Fruit fly (Drosophila melanogaster) whole organism, wandering third instar larva: Measurements from ENCODE around the gene mask.
A peak's percentile ranks its signal among the peaks of the same experiment; 100 is the strongest.

Experiments
- Abd-B ChIP-seq: fragments of >200 bp; optimal IDR thresholded peaks from 2 replicates; lab custom pipeline; 2017; ENCODE audit warnings: missing biosample characterization, missing genetic modification characterization
- CG32264 ChIP-seq: fragments of 200-800 bp; sonication (Bioruptor generic); optimal IDR thresholded peaks from 2 replicates; lab custom pipeline; 2016; ENCODE audit warnings: missing biosample characterization, missing genetic modification characterization
- CG9705 ChIP-seq: fragments of 200-800 bp; sonication (Bioruptor generic); optimal IDR thresholded peaks from 2 replicates; lab custom pipeline; 2018; ENCODE audit warnings: missing biosample characterization, mild to moderate bottlenecking, missing genetic modification characterization
- CrebA ChIP-seq: fragments of 200-800 bp; sonication (Bioruptor generic); optimal IDR thresholded peaks from 2 replicates; lab custom pipeline; 2016; ENCODE audit warnings: missing biosample characterization, mild to moderate bottlenecking, missing genetic modification characterization, borderline replicate concordance
- Dfd ChIP-seq: fragments of >200 bp; optimal IDR thresholded peaks from 2 replicates; lab custom pipeline; 2017; ENCODE audit warnings: missing biosample characterization, missing genetic modification characterization
- Dif ChIP-seq: fragments of 200-275, 200-300 bp; sonication (Bioruptor generic); optimal IDR thresholded peaks from 2 replicates; lab custom pipeline; 2018; ENCODE audit warnings: missing biosample characterization, missing genetic modification characterization; ENCODE audit not compliant: partially characterized antibody
- GATAd ChIP-seq: sonication (Bioruptor generic); optimal IDR thresholded peaks from 2 replicates; lab custom pipeline; 2016; ENCODE audit warnings: missing biosample characterization, missing genetic modification characterization
- HLH106 ChIP-seq: fragments of 200-800 bp; optimal IDR thresholded peaks from 3 replicates; lab custom pipeline; 2019; ENCODE audit warnings: missing biosample characterization, mild to moderate bottlenecking, missing genetic modification characterization, moderate library complexity
- Hnf4 ChIP-seq: fragments of 200-800 bp; sonication (Bioruptor generic); optimal IDR thresholded peaks from 2 replicates; lab custom pipeline; 2016; ENCODE audit warnings: missing biosample characterization, mild to moderate bottlenecking, missing genetic modification characterization
- Hr78 ChIP-seq: fragments of >200 bp; optimal IDR thresholded peaks from 2 replicates; lab custom pipeline; 2017; ENCODE audit warnings: missing biosample characterization, missing genetic modification characterization
- Hr83 ChIP-seq: fragments of 200-300 bp; sonication (Bioruptor generic); optimal IDR thresholded peaks from 2 replicates; lab custom pipeline; 2016; ENCODE audit warnings: missing biosample characterization, mild to moderate bottlenecking, missing genetic modification characterization, moderate library complexity; ENCODE audit not compliant: poor library complexity, severe bottlenecking
- Jra ChIP-seq: sonication (Bioruptor generic); optimal IDR thresholded peaks from 2 replicates; lab custom pipeline; 2016; ENCODE audit warnings: missing biosample characterization, missing genetic modification characterization
- Mio ChIP-seq: sonication (Bioruptor generic); optimal IDR thresholded peaks from 2 replicates; lab custom pipeline; 2016; ENCODE audit warnings: missing biosample characterization, missing genetic modification characterization
- Myc ChIP-seq: fragments of >200 bp; optimal IDR thresholded peaks from 2 replicates; lab custom pipeline; 2017
- N ChIP-seq: fragments of >200 bp; optimal IDR thresholded peaks from 2 replicates; lab custom pipeline; 2018; ENCODE audit warnings: missing biosample characterization, missing external identifiers, missing genetic modification characterization
- OdsH ChIP-seq: fragments of 200-800 bp; sonication (Bioruptor generic); optimal IDR thresholded peaks from 2 replicates; lab custom pipeline; 2016; ENCODE audit warnings: missing biosample characterization, mild to moderate bottlenecking, missing genetic modification characterization
- Rel ChIP-seq, 2 experiments: fragments of 200-800 bp; sonication (Bioruptor generic) in 1 of 2; optimal IDR thresholded peaks; 2 replicates in 1 of 2; 3 replicates in 1 of 2; lab custom pipeline; 2016 to 2019; ENCODE audit warnings: mild to moderate bottlenecking in 2 of 2, missing biosample characterization in 2 of 2, missing genetic modification characterization in 2 of 2, moderate library complexity in 1 of 2
- Sp1 ChIP-seq: fragments of 200-800 bp; sonication (Bioruptor generic); optimal IDR thresholded peaks from 3 replicates; lab custom pipeline; 2019; ENCODE audit warnings: missing biosample characterization, mild to moderate bottlenecking, missing genetic modification characterization, moderate library complexity
- Vsx2 ChIP-seq: fragments of 200-300, 225-300 bp; sonication (Bioruptor generic); optimal IDR thresholded peaks from 2 replicates; lab custom pipeline; 2018; ENCODE audit warnings: missing biosample characterization, missing genetic modification characterization; ENCODE audit not compliant: partially characterized antibody
- br ChIP-seq: fragments of 200-800 bp; sonication (Bioruptor generic); optimal IDR thresholded peaks from 2 replicates; lab custom pipeline; 2016; ENCODE audit warnings: missing biosample characterization, missing genetic modification characterization
- brk ChIP-seq: fragments of 200-800 bp; sonication (Bioruptor generic); optimal IDR thresholded peaks from 2 replicates; lab custom pipeline; 2016; ENCODE audit warnings: missing biosample characterization, mild to moderate bottlenecking, missing genetic modification characterization
- dl ChIP-seq, 2 experiments: fragments of 175-275, 200-275 bp in 1 of 2; fragments of 200-275 bp in 1 of 2; sonication (Bioruptor generic); optimal IDR thresholded peaks; lab custom pipeline; 2018; ENCODE audit warnings: mild to moderate bottlenecking in 2 of 2, missing biosample characterization in 2 of 2, missing genetic modification characterization in 2 of 2, moderate library complexity in 2 of 2; ENCODE audit not compliant: partially characterized antibody in 2 of 2, insufficient read depth in 1 of 2
- dmrt93B ChIP-seq: fragments of 200-800 bp; sonication (Bioruptor generic); optimal IDR thresholded peaks from 2 replicates; lab custom pipeline; 2018; ENCODE audit warnings: missing biosample characterization, mild to moderate bottlenecking, missing genetic modification characterization
- dsf ChIP-seq: sonication (Bioruptor generic); optimal IDR thresholded peaks from 2 replicates; lab custom pipeline; 2016; ENCODE audit warnings: missing biosample characterization, missing genetic modification characterization, borderline replicate concordance
- ey ChIP-seq: fragments of 200-800 bp; sonication (Bioruptor generic); optimal IDR thresholded peaks from 2 replicates; lab custom pipeline; 2016; ENCODE audit warnings: missing biosample characterization, missing genetic modification characterization
- foxo ChIP-seq, 2 experiments: fragments of 200-800 bp; sonication (Bioruptor generic); optimal IDR thresholded peaks; 2 replicates in 1 of 2; 3 replicates in 1 of 2; lab custom pipeline; 2016 to 2017; ENCODE audit warnings: missing biosample characterization in 2 of 2, missing genetic modification characterization in 2 of 2
- fru ChIP-seq: fragments of 200-800 bp; sonication (Bioruptor generic); optimal IDR thresholded peaks from 3 replicates; lab custom pipeline; 2016; ENCODE audit warnings: missing biosample characterization, mild to moderate bottlenecking, missing genetic modification characterization
- h ChIP-seq: fragments of 200-800 bp; sonication (Bioruptor generic); optimal IDR thresholded peaks from 3 replicates; lab custom pipeline; 2016; ENCODE audit warnings: missing biosample characterization, mild to moderate bottlenecking, missing genetic modification characterization
- jim ChIP-seq: fragments of 175-275, 200-325 bp; sonication (Bioruptor generic); optimal IDR thresholded peaks from 2 replicates; lab custom pipeline; 2016; ENCODE audit warnings: missing biosample characterization, mild to moderate bottlenecking, missing genetic modification characterization
- lola ChIP-seq: fragments of >200 bp; optimal IDR thresholded peaks from 2 replicates; lab custom pipeline; 2017; ENCODE audit warnings: missing biosample characterization, missing genetic modification characterization
- pan ChIP-seq: fragments of >200 bp; optimal IDR thresholded peaks from 2 replicates; lab custom pipeline; 2017
- psq ChIP-seq: fragments of 200-800 bp; sonication (Bioruptor generic); optimal IDR thresholded peaks from 3 replicates; lab custom pipeline; 2017; ENCODE audit warnings: missing biosample characterization, mild to moderate bottlenecking, missing genetic modification characterization, moderate library complexity
- rgr ChIP-seq: fragments of 200-800 bp; sonication (Bioruptor generic); optimal IDR thresholded peaks from 3 replicates; lab custom pipeline; 2016; ENCODE audit warnings: missing biosample characterization, mild to moderate bottlenecking, missing genetic modification characterization
- sage ChIP-seq: fragments of 200-800 bp; sonication (Bioruptor generic); optimal IDR thresholded peaks from 2 replicates; lab custom pipeline; 2016; ENCODE audit warnings: missing biosample characterization, mild to moderate bottlenecking, missing genetic modification characterization
- sv ChIP-seq: fragments of 200-800 bp; sonication (Bioruptor generic); optimal IDR thresholded peaks from 3 replicates; lab custom pipeline; 2016; ENCODE audit warnings: missing biosample characterization, missing genetic modification characterization
- tai ChIP-seq: sonication (Bioruptor generic); optimal IDR thresholded peaks from 2 replicates; lab custom pipeline; 2016; ENCODE audit warnings: missing biosample characterization, missing genetic modification characterization
- usp ChIP-seq: fragments of >200 bp; optimal IDR thresholded peaks from 2 replicates; lab custom pipeline; 2017; ENCODE audit warnings: missing biosample characterization, missing genetic modification characterization
- woc ChIP-seq: sonication (Bioruptor generic); optimal IDR thresholded peaks from 2 replicates; lab custom pipeline; 2016; ENCODE audit warnings: missing biosample characterization, mild to moderate bottlenecking, missing genetic modification characterization

mask gene

dm6 chr3R:24226744-24227143 is 3.6 kb upstream of the mask start, which contains the start of the genes Spps and CG13609:
TSS of gene Spps (minus strand) at chr3R:24226934.
TSS of gene CG13609 (plus strand) at chr3R:24227023.
- TF ChIP-seq woc (GFP tag; lab: Kevin White, UChicago), result no peak
- peak; percentile 11 for TF ChIP-seq psq (GFP tag; lab: Kevin White, UChicago)
- TF ChIP-seq Sp1, result peak; percentile 36
- TF ChIP-seq foxo (GFP tag; optimal IDR thresholded peaks at IDR 0.05; lab: Kevin White, UChicago), result peak in 1 of 2 experiments; percentile 10
- peak; percentile 6 for TF ChIP-seq Myc (lab: Kevin White, UChicago)
- TF ChIP-seq CG9705 (GFP tag; lab: Kevin White, UChicago), result no peak
- TF ChIP-seq Rel (GFP tag; optimal IDR thresholded peaks at IDR 0.05; lab: Kevin White, UChicago), result no peak
- peak; percentile 27 for TF ChIP-seq Rel (tag; optimal IDR thresholded peaks at IDR 0.05; lab: Kevin White, UChicago)

- TF ChIP-seq fru (GFP tag; lab: Kevin White, UChicago) (no peak), ey (GFP tag; lab: Kevin White, UChicago) (no peak), Myc (lab: Kevin White, UChicago) (no peak), dmrt93B (GFP tag; lab: Kevin White, UChicago) (no peak), CG32264 (GFP tag; lab: Kevin White, UChicago) (no peak)
Observed at dm6 chr3R:24228675-24229074, 1.7 kb upstream of the mask start, which contains the start of gene Acp95EF. TSS of gene Acp95EF (plus strand) at chr3R:24228975.

DNA sequence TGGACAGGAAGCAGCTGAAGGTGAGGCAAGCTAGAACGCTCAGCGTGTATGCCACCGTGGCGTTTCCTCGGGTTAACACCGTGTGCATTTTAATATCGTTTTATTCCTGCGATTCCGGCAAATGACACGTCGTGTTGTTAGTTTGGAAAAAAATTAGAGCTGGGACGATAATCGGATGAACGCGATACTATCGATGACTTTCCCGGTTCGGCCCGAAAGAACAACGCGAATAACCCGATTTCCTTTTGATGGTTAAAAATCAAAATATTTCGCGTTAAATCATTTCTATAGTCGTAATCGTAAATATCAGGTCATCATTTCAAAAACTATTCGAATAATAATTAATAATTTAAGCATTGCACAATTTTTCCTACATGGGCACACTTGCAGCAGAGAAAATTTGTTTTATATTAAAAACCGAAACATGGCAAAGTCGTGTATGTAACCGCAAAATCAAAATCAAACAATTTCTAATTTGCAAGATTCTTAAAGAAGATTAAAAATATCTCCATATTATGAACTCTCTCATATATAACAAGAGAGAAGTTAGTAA is 416 bp upstream of the mask start, which contains the start of gene Spase22-23:
Gene Spase22-23, minus strand, starts transcription at position 166 of the 553 bp plus-strand sequence.
- no peak for TF ChIP-seq Mio (GFP tag; lab: Kevin White, UChicago)
- TF ChIP-seq sage (GFP tag; lab: Kevin White, UChicago), result peak; percentile 27
- no peak for TF ChIP-seq rgr
- TF ChIP-seq Myc (lab: Kevin White, UChicago), result no peak
- TF ChIP-seq Vsx2 (GFP tag; lab: Kevin White, UChicago), result no peak
- TF ChIP-seq CrebA (GFP tag; lab: Kevin White, UChicago), result no peak
- no peak for TF ChIP-seq Rel (GFP tag; optimal IDR thresholded peaks at IDR 0.05; lab: Kevin White, UChicago)
- no peak for TF ChIP-seq Rel (tag; optimal IDR thresholded peaks at IDR 0.05; lab: Kevin White, UChicago)
- no peak for TF ChIP-seq dl (GFP tag; optimal IDR thresholded peaks at IDR 0.05; lab: Kevin White, UChicago; ENCODE audit: insufficient read depth in 1 of 2, partially characterized antibody in 2 of 2)
- peak; percentile 44 for TF ChIP-seq dsf (GFP tag; lab: Kevin White, UChicago)
- TF ChIP-seq tai, result no peak
- TF ChIP-seq Sp1, result no peak

- TF ChIP-seq HLH106 (tag; lab: Kevin White, UChicago) (no peak), tai (no peak), sage (GFP tag; lab: Kevin White, UChicago) (no peak), Dif (GFP tag; lab: Kevin White, UChicago) (peak; percentile 7), br (GFP tag; lab: Kevin White, UChicago) (no peak), Mio (GFP tag; lab: Kevin White, UChicago) (no peak), psq (GFP tag; lab: Kevin White, UChicago) (peak; percentile 96), dl (GFP tag; optimal IDR thresholded peaks at IDR 0.05; lab: Kevin White, UChicago; ENCODE audit: insufficient read depth in 1 of 2, partially characterized antibody in 2 of 2) (no peak), woc (GFP tag; lab: Kevin White, UChicago) (no peak), h (GFP tag; lab: Kevin White, UChicago) (peak; percentile 2), Abd-B (no peak), GATAd (GFP tag; lab: Kevin White, UChicago) (no peak), N (GFP tag; lab: Kevin White, UChicago) (peak; percentile 59), lola (GFP tag; lab: Kevin White, UChicago) (no peak), jim (GFP tag; lab: Kevin White, UChicago) (no peak), Hr83 (GFP tag; lab: Kevin White, UChicago) (peak; percentile 59), CG9705 (GFP tag; lab: Kevin White, UChicago) (no peak), sv (no peak), CrebA (GFP tag; lab: Kevin White, UChicago) (no peak), Rel (GFP tag; optimal IDR thresholded peaks at IDR 0.05; lab: Kevin White, UChicago) (no peak), Rel (tag; optimal IDR thresholded peaks at IDR 0.05; lab: Kevin White, UChicago) (no peak), rgr (peak; percentile 39), Myc (lab: Kevin White, UChicago) (no peak), CG32264 (GFP tag; lab: Kevin White, UChicago) (no peak), Hr78 (no peak), ey (GFP tag; lab: Kevin White, UChicago) (no peak), dmrt93B (GFP tag; lab: Kevin White, UChicago) (no peak), usp (no peak), OdsH (GFP tag; lab: Kevin White, UChicago) (no peak), fru (GFP tag; lab: Kevin White, UChicago) (no peak), Dfd (GFP tag; lab: Kevin White, UChicago) (peak; percentile 56), pan (lab: Kevin White, UChicago) (no peak), Vsx2 (GFP tag; lab: Kevin White, UChicago) (no peak), dsf (GFP tag; lab: Kevin White, UChicago) (no peak), Hnf4 (GFP tag; lab: Kevin White, UChicago) (peak; percentile 14), Jra (GFP tag; lab: Kevin White, UChicago) (peak; percentile 35), brk (GFP tag; lab: Kevin White, UChicago) (no peak), Sp1 (no peak), foxo (GFP tag; optimal IDR thresholded peaks at IDR 0.05; lab: Kevin White, UChicago) (no peak)
Observed at dm6 chr3R:24231206-24231502, 792 bp downstream of the mask start.
